Worm (Caenorhabditis elegans) whole organism, midembryonic: Measurements from ENCODE around the gene cdc-25.3.

Source experiments
- T22C8.4 ChIP-seq: fragments of 200-800 bp; sonication (Bioruptor generic); IDR thresholded peaks from 2 replicates; pipeline ENCODE4 v1.3.6; 2022; ENCODE audit warnings: missing genetic modification characterization, missing compliant biosample characterization
- cog-1 ChIP-seq: sonication (generic microtip); optimal IDR thresholded peaks from 2 replicates; lab custom pipeline; 2016; ENCODE audit warnings: missing genetic modification characterization, missing compliant biosample characterization
- flt-1 ChIP-seq: fragments of 200-800 bp; sonication (Bioruptor generic); IDR thresholded peaks from 2 replicates; pipeline ENCODE4 v1.3.6; 2022; ENCODE audit warnings: missing genetic modification characterization, missing compliant biosample characterization
- klf-2 ChIP-seq: fragments of 200-800 bp; sonication (Bioruptor generic); conservative IDR thresholded peaks from 2 replicates; pipeline ENCODE4 v1.3.6; 2022; ENCODE audit warnings: missing genetic modification reagents, missing genetic modification characterization, missing compliant biosample characterization
- med-1 ChIP-seq: sonication (generic microtip); optimal IDR thresholded peaks from 2 replicates; lab custom pipeline; 2017; ENCODE audit warnings: missing genetic modification characterization, mild to moderate bottlenecking, missing compliant biosample characterization, antibody characterized with exemption, missing genetic modification reagents; ENCODE audit not compliant: insufficient read depth
- ref-1 ChIP-seq: fragments of 200-800 bp; sonication (Bioruptor generic); conservative IDR thresholded peaks from 2 replicates; pipeline ENCODE4 v1.3.6; 2022; ENCODE audit warnings: missing genetic modification reagents, missing genetic modification characterization, missing compliant biosample characterization
- tab-1 ChIP-seq: fragments of 200-800 bp; sonication (Bioruptor generic); IDR thresholded peaks from 2 replicates; pipeline ENCODE4 v1.3.6; 2022; ENCODE audit warnings: missing genetic modification characterization, missing compliant biosample characterization
- ztf-23 ChIP-seq: fragments of 200-800 bp; sonication (Bioruptor generic); IDR thresholded peaks from 2 replicates; pipeline ENCODE4 v1.3.6; 2022; ENCODE audit warnings: missing genetic modification reagents, missing genetic modification characterization, missing compliant biosample characterization
- ztf-29 ChIP-seq: fragments of 200-800 bp; sonication (Bioruptor generic); IDR thresholded peaks from 2 replicates; pipeline ENCODE4 v1.3.6; 2022; ENCODE audit warnings: missing genetic modification reagents, missing genetic modification characterization, missing compliant biosample characterization

The cdc-25.3 gene

ce11 chrIII:8889931-8890330 lies 27.8 kb downstream of the cdc-25.3 start, which contains the start of gene lnkn-1:
lnkn-1 (plus strand) TSS chrIII:8890231.
- TF ChIP-seq ztf-29 (no peak), ztf-23 (GFP tag; lab: Robert Waterston, UW) (no peak), med-1 (GFP tag; lab: Kevin White, UChicago) (no peak), tab-1 (GFP tag; lab: Robert Waterston, UW) (no peak), cog-1 (tag; lab: Kevin White, UChicago) (no peak), T22C8.4 (no peak), ref-1 (GFP tag; lab: Robert Waterston, UW) (no peak), flt-1 (GFP tag; lab: Robert Waterston, UW) (no peak), klf-2 (GFP tag; lab: Robert Waterston, UW) (no peak)

- TF ChIP-seq cog-1 (tag; lab: Kevin White, UChicago) (peak; percentile 16), tab-1 (GFP tag; lab: Robert Waterston, UW) (no peak), T22C8.4 (no peak), ztf-23 (GFP tag; lab: Robert Waterston, UW) (peak; percentile 37; the same call in 1 of the 2 replicates), klf-2 (GFP tag; lab: Robert Waterston, UW) (no peak)
Observed at ce11 chrIII:8888956-8889355, 28.8 kb downstream of the cdc-25.3 start, which contains the start of gene ZK637.14. ZK637.14 (minus strand) TSS chrIII:8889156.

- TF ChIP-seq ztf-29 (no peak), tab-1 (GFP tag; lab: Robert Waterston, UW) (no peak), ztf-23 (GFP tag; lab: Robert Waterston, UW) (peak; percentile 86), klf-2 (GFP tag; lab: Robert Waterston, UW) (no peak), cog-1 (tag; lab: Kevin White, UChicago) (peak; percentile 49), T22C8.4 (no peak), flt-1 (GFP tag; lab: Robert Waterston, UW) (peak; percentile 58), med-1 (GFP tag; lab: Kevin White, UChicago) (peak; percentile 33), ref-1 (GFP tag; lab: Robert Waterston, UW) (no peak)
Observed at ce11 chrIII:8887184-8887801, 30.4 kb downstream of the cdc-25.3 start, which contains the start of gene famh-136. famh-136 (plus strand) TSS chrIII:8887751.

ce11 chrIII:8886309-8886708 lies 31.4 kb downstream of the cdc-25.3 start:
- TF ChIP-seq cog-1 (tag; lab: Kevin White, UChicago) (no peak), med-1 (GFP tag; lab: Kevin White, UChicago) (no peak), flt-1 (GFP tag; lab: Robert Waterston, UW) (no peak), ztf-23 (GFP tag; lab: Robert Waterston, UW) (no peak), T22C8.4 (no peak), ztf-29 (no peak), tab-1 (GFP tag; lab: Robert Waterston, UW) (no peak), ref-1 (GFP tag; lab: Robert Waterston, UW) (no peak), klf-2 (GFP tag; lab: Robert Waterston, UW) (no peak)

ce11 chrIII:8885150-8885549 lies 32.6 kb downstream of the cdc-25.3 start, which contains the start of gene svop-1:
svop-1 (minus strand) TSS chrIII:8885488.
- no peak for TF ChIP-seq flt-1 (GFP tag; lab: Robert Waterston, UW)
- no peak for TF ChIP-seq ztf-23 (GFP tag; lab: Robert Waterston, UW)
- TF ChIP-seq klf-2 (GFP tag; lab: Robert Waterston, UW), result no peak
- TF ChIP-seq med-1 (GFP tag; lab: Kevin White, UChicago), result no peak
- no peak for TF ChIP-seq cog-1 (tag; lab: Kevin White, UChicago)
- no peak for TF ChIP-seq T22C8.4
- no peak for TF ChIP-seq ref-1 (GFP tag; lab: Robert Waterston, UW)
- no peak for TF ChIP-seq ztf-29
- TF ChIP-seq tab-1 (GFP tag; lab: Robert Waterston, UW), result no peak

- TF ChIP-seq tab-1 (GFP tag; lab: Robert Waterston, UW) (no peak), ztf-23 (GFP tag; lab: Robert Waterston, UW) (no peak), med-1 (GFP tag; lab: Kevin White, UChicago) (no peak), T22C8.4 (no peak), klf-2 (GFP tag; lab: Robert Waterston, UW) (no peak), ref-1 (GFP tag; lab: Robert Waterston, UW) (no peak), ztf-29 (no peak), cog-1 (tag; lab: Kevin White, UChicago) (no peak), flt-1 (GFP tag; lab: Robert Waterston, UW) (no peak)
Observed at ce11 chrIII:8882333-8882732, 35.4 kb downstream of the cdc-25.3 start.

- TF ChIP-seq cog-1 (tag; lab: Kevin White, UChicago), result no peak
- TF ChIP-seq flt-1 (GFP tag; lab: Robert Waterston, UW), result no peak
- TF ChIP-seq tab-1 (GFP tag; lab: Robert Waterston, UW), result no peak
- no peak for TF ChIP-seq ztf-23 (GFP tag; lab: Robert Waterston, UW)
- no peak for TF ChIP-seq ref-1 (GFP tag; lab: Robert Waterston, UW)
Observed at ce11 chrIII:8878960-8879359, 38.8 kb downstream of the cdc-25.3 start.

ce11 chrIII:8877002-8877401 lies 40.7 kb downstream of the cdc-25.3 start, which contains the start of gene K01F9.2:
K01F9.2 (minus strand) TSS chrIII:8877128.
- no peak for TF ChIP-seq tab-1 (GFP tag; lab: Robert Waterston, UW)
- TF ChIP-seq ztf-29, result no peak
- no peak for TF ChIP-seq ztf-23 (GFP tag; lab: Robert Waterston, UW)

ce11 chrIII:8873990-8874668 lies 43.6 kb downstream of the cdc-25.3 start:
- TF ChIP-seq cog-1 (tag; lab: Kevin White, UChicago) (peak; percentile 85), ref-1 (GFP tag; lab: Robert Waterston, UW) (no peak), med-1 (GFP tag; lab: Kevin White, UChicago) (no peak), T22C8.4 (no peak), tab-1 (GFP tag; lab: Robert Waterston, UW) (0 out of 2 replicates have a peak, but pooled peaks have one; percentile 61), flt-1 (GFP tag; lab: Robert Waterston, UW) (peak; percentile 65; the same call in 1 of the 2 replicates), klf-2 (GFP tag; lab: Robert Waterston, UW) (no peak), ztf-23 (GFP tag; lab: Robert Waterston, UW) (peak; percentile 56; the same call in 1 of the 2 replicates), ztf-29 (no peak)
